Fruit fly (Drosophila melanogaster): ENCODE measurements around the gene CG7715.

Gene CG7715

DNA sequence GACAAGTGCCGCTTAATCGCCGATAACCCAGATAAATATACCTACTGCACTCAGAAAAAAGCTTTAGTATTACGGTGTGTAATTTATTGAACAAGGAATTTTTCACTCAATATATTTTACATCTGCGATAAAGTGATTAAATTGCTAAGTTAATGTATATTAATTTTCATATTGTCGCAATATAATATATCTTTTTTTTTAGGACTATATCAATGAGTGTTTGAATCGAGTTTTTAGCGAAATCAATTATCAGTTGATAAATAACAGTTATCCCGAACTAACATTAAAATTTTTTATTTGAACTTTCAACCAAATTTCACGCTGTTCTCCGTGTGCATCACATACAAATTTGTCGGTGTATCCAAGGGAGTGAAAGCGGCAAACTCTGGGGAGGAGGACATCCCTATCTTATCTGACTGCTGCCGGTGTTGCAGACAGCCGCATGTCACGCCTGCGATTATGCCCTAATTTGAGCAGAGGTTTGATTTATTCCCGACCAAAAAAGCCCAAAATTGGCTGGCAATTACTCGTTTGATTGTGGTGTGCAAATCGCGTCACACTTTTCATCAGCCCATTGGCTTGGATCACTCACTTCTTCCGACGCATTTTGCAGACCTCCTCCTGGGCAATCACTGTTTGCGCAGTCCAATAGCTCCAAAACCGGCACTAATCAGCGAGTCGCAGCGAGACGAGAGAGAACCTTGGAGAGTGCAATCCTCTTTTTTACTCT, 10.6 kb upstream of the CG7715 start (continued):
- TF ChIP-seq Ets21C (GFP tag; optimal IDR thresholded peaks at IDR 0.05) (no peak), CG3032 (tag; optimal IDR thresholded peaks at IDR 0.05) (no peak)

- no peak for TF ChIP-seq acj6 (GFP tag; optimal IDR thresholded peaks at IDR 0.05)
- no peak for TF ChIP-seq Sox102F (GFP tag; optimal IDR thresholded peaks at IDR 0.05)
- no peak for TF ChIP-seq CG11294 (GFP tag; IDR thresholded peaks at IDR 0.05)
- TF ChIP-seq CG31627 (GFP tag; optimal IDR thresholded peaks at IDR 0.05), result no peak
- no peak for TF ChIP-seq Ets21C (GFP tag; optimal IDR thresholded peaks at IDR 0.05)
- no peak for TF ChIP-seq CG11902 (GFP tag; optimal IDR thresholded peaks at IDR 0.05)
- no peak for TF ChIP-seq dsx (GFP tag; optimal IDR thresholded peaks at IDR 0.05; ENCODE audit: poor library complexity, severe bottlenecking)
- TF ChIP-seq Sox14 (GFP tag; optimal IDR thresholded peaks at IDR 0.05), result no peak
- TF ChIP-seq vri (GFP tag; optimal IDR thresholded peaks at IDR 0.05), result no peak
- no peak for TF ChIP-seq lz (GFP tag; optimal IDR thresholded peaks at IDR 0.05)
- TF ChIP-seq CG6854 (GFP tag; optimal IDR thresholded peaks at IDR 0.05), result no peak
- TF ChIP-seq Eip75B (GFP tag; optimal IDR thresholded peaks at IDR 0.05), result no peak
- no peak for TF ChIP-seq Hr4 (GFP tag; optimal IDR thresholded peaks at IDR 0.05)
These were observed 9.8 kb upstream of the CG7715 start for dm6 chr3R:18738086-18738485.

- TF ChIP-seq svp (GFP tag) (peak; percentile 63), cyc (GFP tag; optimal IDR thresholded peaks at IDR 0.05) (no peak), ss (GFP tag; optimal IDR thresholded peaks at IDR 0.05) (no peak), net (GFP tag; optimal IDR thresholded peaks at IDR 0.05) (no peak)
These were observed 5.3 kb upstream of the CG7715 start for dm6 chr3R:18733580-18733979.

dm6 chr3R:18732381-18732780, 4.1 kb upstream of the CG7715 start, which contains the start of gene CG14302:
Gene CG14302, plus strand, starts transcription at chr3R:18732681.
- TF ChIP-seq Sox14 (GFP tag; optimal IDR thresholded peaks at IDR 0.05) (no peak), Eip75B (GFP tag; optimal IDR thresholded peaks at IDR 0.05) (no peak), Sox102F (GFP tag; optimal IDR thresholded peaks at IDR 0.05) (no peak), Sox15 (GFP tag; optimal IDR thresholded peaks at IDR 0.05) (no peak), Ets21C (GFP tag; optimal IDR thresholded peaks at IDR 0.05) (no peak), vri (GFP tag; optimal IDR thresholded peaks at IDR 0.05) (no peak), CG8119 (GFP tag; IDR thresholded peaks at IDR 0.05) (no peak), CG6163 (GFP tag; IDR thresholded peaks at IDR 0.05) (no peak), fd85E (GFP tag; optimal IDR thresholded peaks at IDR 0.05) (no peak), Met (GFP tag; optimal IDR thresholded peaks at IDR 0.05) (no peak), CG34406 (GFP tag; optimal IDR thresholded peaks at IDR 0.05) (no peak), CG8632 (GFP tag; optimal IDR thresholded peaks at IDR 0.05) (no peak), OdsH (GFP tag; optimal IDR thresholded peaks at IDR 0.05) (no peak)

- TF ChIP-seq CG3919 (GFP tag; optimal IDR thresholded peaks at IDR 0.05) (no peak), CG11294 (GFP tag; IDR thresholded peaks at IDR 0.05) (no peak), dac (GFP tag; optimal IDR thresholded peaks at IDR 0.05) (no peak), esn (GFP tag; optimal IDR thresholded peaks at IDR 0.05) (no peak), Blimp-1 (GFP tag; optimal IDR thresholded peaks at IDR 0.05) (no peak), vri (GFP tag; optimal IDR thresholded peaks at IDR 0.05) (no peak)
These were observed 3.0 kb upstream of the CG7715 start for dm6 chr3R:18731241-18731640.

- TF ChIP-seq CG6792 (GFP tag; optimal IDR thresholded peaks at IDR 0.05), result no peak
- TF ChIP-seq net (GFP tag; optimal IDR thresholded peaks at IDR 0.05), result no peak
- no peak for TF ChIP-seq dsx (GFP tag; optimal IDR thresholded peaks at IDR 0.05; ENCODE audit: poor library complexity, severe bottlenecking)
- no peak for TF ChIP-seq Eip93F (GFP tag; optimal IDR thresholded peaks at IDR 0.05)
- no peak for TF ChIP-seq Gug (GFP tag; IDR thresholded peaks at IDR 0.05)
- no peak for TF ChIP-seq CG7368 (GFP tag; optimal IDR thresholded peaks at IDR 0.05)
- TF ChIP-seq salr (GFP tag; optimal IDR thresholded peaks at IDR 0.05), result no peak
- no peak for TF ChIP-seq CG10669 (GFP tag; optimal IDR thresholded peaks at IDR 0.05)
- TF ChIP-seq Hr4 (GFP tag; optimal IDR thresholded peaks at IDR 0.05), result no peak
- TF ChIP-seq Smox (GFP tag; optimal IDR thresholded peaks at IDR 0.05), result no peak
- TF ChIP-seq OdsH (GFP tag; optimal IDR thresholded peaks at IDR 0.05), result no peak
- no peak for TF ChIP-seq Ets96B (tag; optimal IDR thresholded peaks at IDR 0.05)
- no peak for TF ChIP-seq CG15336 (GFP tag; IDR thresholded peaks at IDR 0.05)
- no peak for TF ChIP-seq fd85E (GFP tag; optimal IDR thresholded peaks at IDR 0.05)
- TF ChIP-seq CG10631 (GFP tag; optimal IDR thresholded peaks at IDR 0.05), result no peak
- TF ChIP-seq Eip78C (GFP tag), result no peak
- no peak for TF ChIP-seq spab (GFP tag; optimal IDR thresholded peaks at IDR 0.05)
- no peak for TF ChIP-seq ss (GFP tag; optimal IDR thresholded peaks at IDR 0.05)
These were observed 1.9 kb downstream of the CG7715 start, which contains the start of gene CG7714 for dm6 chr3R:18726334-18726733. Gene CG7714, minus strand, starts transcription at chr3R:18726434.

Measured in whole organism, prepupa.